Worm (Caenorhabditis elegans) whole organism, late embryonic: Measurements from ENCODE around the gene nprt-1.
"Not testable (repeated sequence)": the region's sequence is repeated elsewhere in the genome, so short reads cannot be mapped to it uniquely, and the experiment has no call there.

Source experiments
- C08G9.2 ChIP-seq: sonication (generic microtip); optimal IDR thresholded peaks from 2 replicates; lab custom pipeline; 2016; ENCODE audit warnings: mild to moderate bottlenecking, missing genetic modification characterization, moderate library complexity, missing compliant biosample characterization
- F13H6.1 ChIP-seq: sonication (generic microtip); optimal IDR thresholded peaks from 2 replicates; lab custom pipeline; 2016; ENCODE audit warnings: missing genetic modification characterization, missing compliant biosample characterization
- K09A11.1 ChIP-seq: sonication (generic microtip); optimal IDR thresholded peaks from 2 replicates; lab custom pipeline; 2017; ENCODE audit warnings: antibody characterized with exemption, mild to moderate bottlenecking, missing genetic modification characterization, missing compliant biosample characterization; ENCODE audit not compliant: insufficient read depth
- Y22D7AL.16 ChIP-seq: sonication (generic microtip); optimal IDR thresholded peaks from 2 replicates; lab custom pipeline; 2016; ENCODE audit warnings: missing genetic modification characterization, missing compliant biosample characterization
- ama-1 ChIP-seq: fragments of 150-350 bp; optimal IDR thresholded peaks from 2 replicates; lab custom pipeline; 2014
- ceh-14 ChIP-seq: sonication (generic microtip); optimal IDR thresholded peaks from 2 replicates; lab custom pipeline; 2016; ENCODE audit warnings: missing genotype, missing genetic modification characterization, missing compliant biosample characterization
- ceh-19 ChIP-seq: fragments of 200-800 bp; sonication (Bioruptor generic); optimal IDR thresholded peaks from 2 replicates; lab custom pipeline; 2018; ENCODE audit warnings: mild to moderate bottlenecking, missing genetic modification characterization, missing compliant biosample characterization
- ceh-2 ChIP-seq: sonication (generic microtip); optimal IDR thresholded peaks from 2 replicates; lab custom pipeline; 2016; ENCODE audit warnings: missing genotype, missing genetic modification characterization, missing compliant biosample characterization
- ceh-22 ChIP-seq: sonication (generic microtip); optimal IDR thresholded peaks from 2 replicates; lab custom pipeline; 2017; ENCODE audit warnings: missing biosample characterization, missing genetic modification characterization
- ceh-30 ChIP-seq: fragments of 150-350 bp; optimal IDR thresholded peaks from 2 replicates; lab custom pipeline; 2014; ENCODE audit warnings: missing biosample characterization, missing genetic modification characterization
- ceh-31 ChIP-seq: sonication (generic microtip); optimal IDR thresholded peaks from 2 replicates; lab custom pipeline; 2016; ENCODE audit warnings: missing genetic modification characterization, missing compliant biosample characterization
- ceh-45 ChIP-seq: fragments of 200-800 bp; sonication (Bioruptor generic); IDR thresholded peaks from 2 replicates; pipeline ENCODE4 v1.3.6; 2022; ENCODE audit warnings: missing genetic modification reagents, missing genetic modification characterization, missing compliant biosample characterization
- ceh-48 ChIP-seq: sonication (generic microtip); optimal IDR thresholded peaks from 2 replicates; lab custom pipeline; 2016; ENCODE audit warnings: missing genetic modification characterization, inconsistent platforms, missing compliant biosample characterization
- ceh-9 ChIP-seq: sonication (generic microtip); optimal IDR thresholded peaks from 2 replicates; lab custom pipeline; 2016; ENCODE audit warnings: mild to moderate bottlenecking, missing genetic modification characterization, inconsistent platforms, missing compliant biosample characterization
- dve-1 ChIP-seq: sonication (generic microtip); optimal IDR thresholded peaks from 2 replicates; lab custom pipeline; 2017; ENCODE audit warnings: antibody characterized with exemption, mild to moderate bottlenecking, missing genetic modification characterization, missing compliant biosample characterization
- eyg-1 ChIP-seq: sonication (generic microtip); optimal IDR thresholded peaks from 2 replicates; lab custom pipeline; 2016; ENCODE audit warnings: missing genotype, missing genetic modification characterization, missing compliant biosample characterization
- hlh-13 ChIP-seq: fragments of 200-800 bp; sonication (Bioruptor generic); optimal IDR thresholded peaks from 2 replicates; lab custom pipeline; 2018; ENCODE audit warnings: mild to moderate bottlenecking, missing genetic modification characterization, missing compliant biosample characterization
- hlh-15 ChIP-seq: sonication (generic microtip); optimal IDR thresholded peaks from 2 replicates; lab custom pipeline; 2016; ENCODE audit warnings: missing genetic modification characterization, missing compliant biosample characterization
- hlh-6 ChIP-seq: sonication (generic microtip); optimal IDR thresholded peaks from 2 replicates; lab custom pipeline; 2016; ENCODE audit warnings: missing genotype, missing genetic modification characterization, missing compliant biosample characterization
- hlh-8 ChIP-seq: sonication (generic microtip); optimal IDR thresholded peaks from 2 replicates; lab custom pipeline; 2016; ENCODE audit warnings: missing genotype, missing genetic modification characterization, missing compliant biosample characterization
- lim-6 ChIP-seq: sonication (generic microtip); optimal IDR thresholded peaks from 2 replicates; lab custom pipeline; 2016; ENCODE audit warnings: missing genetic modification characterization, missing compliant biosample characterization
- lin-11 ChIP-seq: fragments of 200-800 bp; sonication (Bioruptor generic); optimal IDR thresholded peaks from 2 replicates; lab custom pipeline; 2018; ENCODE audit warnings: mild to moderate bottlenecking, missing genetic modification characterization, missing compliant biosample characterization
- madf-2 ChIP-seq: sonication (generic microtip); optimal IDR thresholded peaks from 2 replicates; lab custom pipeline; 2017; ENCODE audit warnings: missing genetic modification characterization, missing compliant biosample characterization
- nhr-11 ChIP-seq: fragments of 150-350 bp; optimal IDR thresholded peaks from 2 replicates; lab custom pipeline; 2014; ENCODE audit warnings: missing biosample characterization, missing genetic modification characterization
- npax-4 ChIP-seq: sonication (generic microtip); optimal IDR thresholded peaks from 2 replicates; lab custom pipeline; 2016; ENCODE audit warnings: missing genetic modification characterization, missing compliant biosample characterization
- pag-3 ChIP-seq: sonication (generic microtip); optimal IDR thresholded peaks from 2 replicates; lab custom pipeline; 2016; ENCODE audit warnings: missing compliant biosample characterization, missing genetic modification characterization, borderline replicate concordance
- pax-1 ChIP-seq: fragments of 150-350 bp; optimal IDR thresholded peaks from 2 replicates; lab custom pipeline; 2014; ENCODE audit warnings: missing biosample characterization, missing genetic modification characterization
- pha-4 ChIP-seq: fragments of 150-350 bp; optimal IDR thresholded peaks from 2 replicates; lab custom pipeline; 2018; ENCODE audit warnings: missing biosample characterization, missing genetic modification reagents, missing genetic modification characterization
- pqm-1 ChIP-seq: sonication (generic microtip); optimal IDR thresholded peaks from 2 replicates; lab custom pipeline; 2016; ENCODE audit warnings: missing genetic modification characterization, missing compliant biosample characterization
- pros-1 ChIP-seq: fragments of 150-350 bp; optimal IDR thresholded peaks from 2 replicates; lab custom pipeline; 2014; ENCODE audit warnings: missing biosample characterization, missing genetic modification reagents, missing genetic modification characterization
- sdc-2 ChIP-seq: sonication (generic microtip); optimal IDR thresholded peaks from 2 replicates; lab custom pipeline; 2016; ENCODE audit warnings: missing genotype, missing genetic modification characterization, missing compliant biosample characterization
- sox-2 ChIP-seq: fragments of 200-800 bp; sonication (Bioruptor generic); IDR thresholded peaks from 2 replicates; pipeline ENCODE4 v1.3.6; 2022; ENCODE audit warnings: missing genetic modification reagents, missing genetic modification characterization, missing compliant biosample characterization
- sox-4 ChIP-seq: sonication (generic microtip); optimal IDR thresholded peaks from 2 replicates; lab custom pipeline; 2017; ENCODE audit warnings: mild to moderate bottlenecking, missing genetic modification characterization, inconsistent platforms, missing compliant biosample characterization
- tbx-2 ChIP-seq: sonication (generic microtip); optimal IDR thresholded peaks from 2 replicates; lab custom pipeline; 2016; ENCODE audit warnings: missing genetic modification characterization, missing compliant biosample characterization
- unc-42 ChIP-seq: sonication (generic microtip); optimal IDR thresholded peaks from 2 replicates; lab custom pipeline; 2016; ENCODE audit warnings: missing genotype, missing genetic modification characterization, missing compliant biosample characterization
- unc-55 ChIP-seq: sonication (generic microtip); optimal IDR thresholded peaks from 2 replicates; lab custom pipeline; 2017; ENCODE audit warnings: missing biosample characterization, missing genetic modification reagents, missing genetic modification characterization
- unc-86 ChIP-seq: sonication (generic microtip); optimal IDR thresholded peaks from 2 replicates; lab custom pipeline; 2016; ENCODE audit warnings: missing genetic modification characterization, missing compliant biosample characterization

nprt-1 gene

ce11 chrIV:2897644-2898160, 7.5 kb upstream of the nprt-1 start, which contains the start of gene Y54G2A.36:
Gene Y54G2A.36 (plus strand): TSS chrIV:2897694.
- TF ChIP-seq ceh-9 (tag; lab: Kevin White, UChicago) (no peak), hlh-15 (no peak)

ce11 chrIV:2894630-2895029, 4.4 kb upstream of the nprt-1 start, which contains the start of gene Y54G2A.19:
Gene Y54G2A.19 (minus strand): TSS chrIV:2894730.
- not testable (repeated sequence) for TF ChIP-seq hlh-13; tbx-2 (tag; lab: Kevin White, UChicago); C08G9.2 (tag; lab: Kevin White, UChicago)

ce11 chrIV:2893486-2893842, 3.2 kb upstream of the nprt-1 start:
- no peak for TF ChIP-seq ceh-48 (tag; lab: Kevin White, UChicago)
- no peak for TF ChIP-seq Y22D7AL.16
- TF ChIP-seq ceh-22 (tag; lab: Kevin White, UChicago) = no peak
- TF ChIP-seq hlh-8 = no peak
- no peak for TF ChIP-seq npax-4
- no peak for TF ChIP-seq K09A11.1 (tag; lab: Kevin White, UChicago)
- no peak for TF ChIP-seq ceh-30
- TF ChIP-seq madf-2 (tag; lab: Kevin White, UChicago) = no peak
- TF ChIP-seq lin-11 (tag; lab: Kevin White, UChicago) = no peak
- TF ChIP-seq nhr-11 (tag; lab: Kevin White, UChicago) = no peak
- no peak for TF ChIP-seq ama-1 (lab: Kevin White, UChicago)
- TF ChIP-seq sox-4 = no peak
- no peak for TF ChIP-seq eyg-1 (tag; lab: Kevin White, UChicago)
- no peak for TF ChIP-seq sox-2 (GFP tag; lab: Robert Waterston, UW)
- no peak for TF ChIP-seq F13H6.1 (tag; lab: Kevin White, UChicago)
- no peak for TF ChIP-seq dve-1 (tag; lab: Kevin White, UChicago)
- TF ChIP-seq pqm-1 (tag; lab: Kevin White, UChicago) = no peak
- TF ChIP-seq pag-3 (tag; lab: Kevin White, UChicago) = no peak
- TF ChIP-seq hlh-6 = no peak

- TF ChIP-seq lin-11 (tag; lab: Kevin White, UChicago) (no peak), ceh-14 (tag; lab: Kevin White, UChicago) (no peak), ceh-22 (tag; lab: Kevin White, UChicago) (no peak), unc-86 (tag; lab: Kevin White, UChicago) (no peak), lim-6 (no peak), ceh-45 (no peak), unc-42 (tag; lab: Kevin White, UChicago) (no peak), ceh-31 (no peak), sdc-2 (tag; lab: Kevin White, UChicago) (no peak), madf-2 (tag; lab: Kevin White, UChicago) (no peak), pros-1 (tag; lab: Kevin White, UChicago) (no peak), ceh-2 (tag; lab: Kevin White, UChicago) (no peak), pha-4 (tag; lab: Kevin White, UChicago) (no peak), unc-55 (GFP tag; lab: Kevin White, UChicago) (no peak), dve-1 (tag; lab: Kevin White, UChicago) (no peak), pax-1 (tag; lab: Kevin White, UChicago) (no peak), hlh-6 (no peak), K09A11.1 (tag; lab: Kevin White, UChicago) (no peak), eyg-1 (tag; lab: Kevin White, UChicago) (no peak), ceh-19 (GFP tag; lab: Kevin White, UChicago) (no peak)
Measured at ce11 chrIV:2892787-2893485, 2.7 kb upstream of the nprt-1 start.
